Worm (Caenorhabditis elegans) whole organism, L4 larva: ENCODE measurements around the gene R11E3.1.

Source experiments
- ces-1 ChIP-seq: fragments of 150-350 bp; sonication (generic microtip); optimal IDR thresholded peaks from 4 replicates; lab custom pipeline; 2014; ENCODE audit warnings: missing biosample characterization, missing genetic modification reagents, missing genetic modification characterization
- tra-1 ChIP-seq: fragments of 200-800 bp; sonication (Bioruptor generic); IDR thresholded peaks from 2 replicates; pipeline ENCODE4 v1.3.6; 2022; ENCODE audit warnings: missing genetic modification reagents, missing genetic modification characterization, missing compliant biosample characterization
- ztf-11 ChIP-seq: fragments of 150-350 bp; optimal IDR thresholded peaks from 2 replicates; lab custom pipeline; 2014; ENCODE audit warnings: missing biosample characterization, missing genetic modification characterization

DNA sequence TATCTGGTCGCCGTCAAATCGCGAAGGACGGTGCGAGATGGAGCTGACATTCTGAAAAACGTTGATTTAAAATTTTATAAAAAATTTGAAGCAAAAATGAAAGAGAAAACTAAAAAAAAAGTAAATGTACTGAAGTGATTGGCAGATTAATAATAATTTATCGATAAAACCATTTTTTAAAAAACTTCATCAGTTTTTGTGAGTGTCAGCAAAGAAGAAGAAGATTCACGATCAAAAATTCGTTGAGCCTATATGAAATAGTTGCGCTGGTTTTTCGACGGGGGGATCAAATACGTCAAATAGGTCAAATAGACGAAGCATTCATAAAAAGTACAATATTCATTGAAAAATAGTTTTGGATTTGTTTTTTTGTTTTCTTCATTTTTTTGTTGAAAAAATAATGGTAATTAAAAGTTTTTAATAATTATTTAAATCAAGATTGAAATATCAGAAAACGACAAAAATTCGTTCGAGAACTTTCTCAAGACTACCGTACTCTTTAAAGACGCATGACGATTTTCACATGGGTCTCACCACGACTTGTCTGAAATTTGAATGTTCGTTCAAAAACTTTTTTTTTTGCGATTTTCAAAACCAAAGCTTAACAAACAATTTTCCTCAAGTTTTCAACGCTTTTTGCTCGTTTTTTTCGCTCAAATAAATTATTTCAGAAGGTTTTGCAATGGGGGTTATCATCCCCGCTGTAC lies 29.0 kb upstream of the R11E3.1 start, which contains the start of the genes memi-1 and cyp-31A3:
- no peak for TF ChIP-seq ces-1 (GFP tag; lab: Kevin White, UChicago)
- no peak for TF ChIP-seq tra-1 (GFP tag; lab: Robert Waterston, UW)
- no peak for TF ChIP-seq ztf-11 (tag; lab: Kevin White, UChicago)
